Worm (Caenorhabditis elegans): ENCODE results near the gene srx-80.

srx-80 gene

ce11 chrV:11616813-11617212 is 23.3 kb downstream of the srx-80 start:
- peak; percentile 62 for TF ChIP-seq nhr-85 (tag)
- no peak for TF ChIP-seq efl-1 (optimal IDR thresholded peaks at IDR 0.05)
- no peak for TF ChIP-seq efl-1 (GFP tag; optimal IDR thresholded peaks at IDR 0.05 in 1 of 2)
- TF ChIP-seq ama-1 (optimal IDR thresholded peaks at IDR 0.05) = peak; percentile 26
- peak in 1 of 6 experiments; percentile 22 for TF ChIP-seq elt-3 (tag; optimal IDR thresholded peaks at IDR 0.05)

DNA sequence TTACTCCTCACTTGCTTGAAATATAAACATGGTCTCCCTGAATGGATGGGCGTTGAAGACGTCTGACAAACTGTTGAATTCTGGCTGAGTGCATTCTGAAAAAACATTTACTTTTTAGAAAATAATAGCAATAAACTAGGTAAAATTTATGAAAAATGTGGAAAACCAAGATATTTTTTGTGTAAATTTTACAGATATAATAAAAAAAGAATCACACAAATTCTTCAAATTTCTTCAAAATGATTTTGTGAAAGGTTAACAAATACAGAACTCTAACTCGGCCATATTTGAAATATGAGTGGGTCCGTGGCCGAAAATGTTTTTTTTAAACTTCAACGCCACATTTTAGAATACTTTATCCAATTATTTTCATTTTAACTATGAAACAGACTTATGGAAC is 24.6 kb downstream of the srx-80 start, which contains the start of gene glb-15:
TSS of gene glb-15 (minus strand) at position 101 of the 400 bp plus-strand sequence.
- TF ChIP-seq pqm-1 (tag; optimal IDR thresholded peaks at IDR 0.05) (no peak), dsc-1 (tag; optimal IDR thresholded peaks at IDR 0.05) (no peak), skn-1 (tag; optimal IDR thresholded peaks at IDR 0.05) (no peak)

DNA sequence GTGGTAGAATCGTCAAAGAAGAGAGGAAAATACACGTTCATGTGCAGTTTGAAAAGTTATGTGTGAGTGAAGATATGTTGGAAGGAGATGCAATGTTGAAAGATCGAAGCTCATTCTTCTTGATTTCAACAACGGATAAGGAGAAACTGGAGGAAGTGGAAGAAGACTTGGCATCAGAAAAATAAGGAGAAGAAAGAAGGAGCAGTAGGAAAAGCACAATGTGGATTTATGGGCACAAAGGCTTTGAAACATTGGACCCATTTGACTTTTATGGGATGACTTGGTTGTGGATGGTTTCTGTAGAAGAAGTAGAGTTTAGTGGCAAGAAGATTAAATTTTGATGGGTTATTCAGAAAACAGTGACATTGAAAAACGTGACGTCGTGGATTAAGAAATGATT is 26.6 kb downstream of the srx-80 start:
- TF ChIP-seq mab-9 (GFP tag; IDR thresholded peaks at IDR 0.05) (0 out of 2 replicates have a peak, but pooled peaks have one; percentile 14), nhr-20 (tag; optimal IDR thresholded peaks at IDR 0.05) (no peak), pqm-1 (tag; optimal IDR thresholded peaks at IDR 0.05) (no peak), nhr-12 (tag; optimal IDR thresholded peaks at IDR 0.05) (no peak), ztf-4 (tag; optimal IDR thresholded peaks at IDR 0.05) (no peak), elt-3 (tag; optimal IDR thresholded peaks at IDR 0.05) (no peak), lin-14 (GFP tag; optimal IDR thresholded peaks at IDR 0.05) (peak; percentile 1), nhr-28 (tag; optimal IDR thresholded peaks at IDR 0.05) (no peak), egl-13 (tag; optimal IDR thresholded peaks at IDR 0.05) (no peak), C34B4.2 (tag; optimal IDR thresholded peaks at IDR 0.05) (no peak), zag-1 (tag; optimal IDR thresholded peaks at IDR 0.05) (no peak)

DNA sequence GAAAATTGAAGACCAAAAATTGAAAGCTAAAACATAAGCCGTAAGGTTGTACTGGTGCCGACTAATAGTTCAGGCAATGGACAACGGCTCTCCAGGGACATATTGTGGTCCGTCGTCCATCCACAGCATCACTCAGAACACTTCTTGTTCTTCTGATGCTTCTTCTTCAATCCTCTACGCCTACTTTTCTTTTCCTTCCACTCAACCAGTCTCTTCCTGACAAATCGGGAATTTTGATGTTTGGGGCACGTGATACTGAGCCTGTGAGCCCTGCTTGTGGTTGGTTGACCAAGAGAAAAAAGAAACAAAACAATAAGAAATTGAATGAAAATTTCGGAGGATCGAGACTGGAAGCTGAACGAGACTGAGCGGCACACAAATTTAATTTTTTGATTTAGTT is 27.7 kb downstream of the srx-80 start:
- TF ChIP-seq fkh-8 (tag; optimal IDR thresholded peaks at IDR 0.05) (no peak), lin-14 (GFP tag; optimal IDR thresholded peaks at IDR 0.05) (peak; percentile 33), unc-86 (tag; optimal IDR thresholded peaks at IDR 0.05) (no peak), elt-2 (tag; optimal IDR thresholded peaks at IDR 0.05) (no peak), nhr-71 (tag; optimal IDR thresholded peaks at IDR 0.05) (no peak)

DNA sequence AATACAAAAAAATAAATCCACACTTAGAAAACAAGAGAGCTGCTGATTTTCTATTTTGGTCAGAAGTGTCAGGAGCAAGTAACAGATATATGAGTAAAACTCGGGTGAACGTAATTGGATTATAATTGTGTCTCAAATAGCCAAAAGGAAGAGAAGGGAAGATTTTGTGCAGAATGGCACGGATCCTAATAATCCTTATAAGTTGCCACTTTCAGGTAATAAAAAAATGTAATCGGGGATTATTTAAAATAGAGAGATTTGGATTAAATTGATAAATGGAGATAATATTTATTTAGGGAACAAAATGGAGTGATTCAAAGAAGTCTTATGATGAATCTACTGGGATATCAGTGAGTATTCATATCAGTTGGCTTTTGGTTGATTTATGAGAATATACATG is 31.4 kb downstream of the srx-80 start:
- TF ChIP-seq sox-4 (tag; optimal IDR thresholded peaks at IDR 0.05) (no peak), nhr-237 (tag; optimal IDR thresholded peaks at IDR 0.05) (no peak), nhr-47 (tag; optimal IDR thresholded peaks at IDR 0.05) (peak; percentile 19), dsc-1 (tag; optimal IDR thresholded peaks at IDR 0.05) (peak; percentile 95), elt-2 (tag; optimal IDR thresholded peaks at IDR 0.05) (no peak), nhr-11 (tag; optimal IDR thresholded peaks at IDR 0.05) (no peak), hpl-2 (GFP tag; optimal IDR thresholded peaks at IDR 0.05) (no peak)

ce11 chrV:11627837-11628236 is 34.3 kb downstream of the srx-80 start:
- TF ChIP-seq alr-1 (tag; optimal IDR thresholded peaks at IDR 0.05; ENCODE audit: borderline replicate concordance) (no peak), lin-35 (GFP tag; optimal IDR thresholded peaks at IDR 0.05) (peak in 1 of 2 experiments; percentile 12)

- peak; percentile 69 for TF ChIP-seq elt-2 (tag; optimal IDR thresholded peaks at IDR 0.05)
- TF ChIP-seq efl-1 (optimal IDR thresholded peaks at IDR 0.05) = no peak
- TF ChIP-seq efl-1 (GFP tag; optimal IDR thresholded peaks at IDR 0.05 in 1 of 2) = peak in 1 of 2 experiments; percentile 1
- TF ChIP-seq ama-1 (optimal IDR thresholded peaks at IDR 0.05) = no peak
- TF ChIP-seq nhr-90 (tag; optimal IDR thresholded peaks at IDR 0.05; ENCODE audit: poor library complexity) = peak; percentile 1
- TF ChIP-seq dsc-1 (tag; optimal IDR thresholded peaks at IDR 0.05) = no peak
- TF ChIP-seq ceh-88 (GFP tag; IDR thresholded peaks at IDR 0.05) = no peak
Observed at ce11 chrV:11629222-11630026, 35.9 kb downstream of the srx-80 start, which contains the start of gene F35B12.10. F35B12.10 (minus strand) TSS chrV:11629272.
